Worm (Caenorhabditis elegans): ENCODE data around the gene C15C7.4.

- TF ChIP-seq dao-5 (tag; optimal IDR thresholded peaks at IDR 0.05): no peak
- TF ChIP-seq W03F9.2 (tag; optimal IDR thresholded peaks at IDR 0.05): no peak
Observed at ce11 chrX:3178501-3178900, 33.1 kb downstream of the C15C7.4 start, which contains the start of gene klp-4.

Data from whole organism, L4/young adult.